Worm (Caenorhabditis elegans) whole organism, mixed stage, embryonic: ENCODE measurements around the gene klp-3.

Experiments used
- elt-1 ChIP-seq: sonication (generic microtip); optimal IDR thresholded peaks from 2 replicates; lab custom pipeline; 2017; ENCODE audit warnings: missing genetic modification characterization, mild to moderate bottlenecking, missing compliant biosample characterization, antibody characterized with exemption, moderate library complexity, borderline replicate concordance; ENCODE audit not compliant: insufficient read depth
- flh-1 ChIP-seq: fragments of 200-800 bp; sonication (Bioruptor generic); optimal IDR thresholded peaks from 2 replicates; lab custom pipeline; 2018; ENCODE audit warnings: mild to moderate bottlenecking, missing genetic modification characterization, moderate library complexity, missing compliant biosample characterization

- TF ChIP-seq flh-1 (GFP tag; lab: Kevin White, UChicago) (no peak), elt-1 (tag; lab: Kevin White, UChicago) (no peak)
Observed at ce11 chrII:7845571-7846236, 3.6 kb downstream of the klp-3 start, which contains the start of gene T09A5.4.
